Worm (Caenorhabditis elegans): ENCODE data around the gene F18H3.4.

The F18H3.4 gene

DNA sequence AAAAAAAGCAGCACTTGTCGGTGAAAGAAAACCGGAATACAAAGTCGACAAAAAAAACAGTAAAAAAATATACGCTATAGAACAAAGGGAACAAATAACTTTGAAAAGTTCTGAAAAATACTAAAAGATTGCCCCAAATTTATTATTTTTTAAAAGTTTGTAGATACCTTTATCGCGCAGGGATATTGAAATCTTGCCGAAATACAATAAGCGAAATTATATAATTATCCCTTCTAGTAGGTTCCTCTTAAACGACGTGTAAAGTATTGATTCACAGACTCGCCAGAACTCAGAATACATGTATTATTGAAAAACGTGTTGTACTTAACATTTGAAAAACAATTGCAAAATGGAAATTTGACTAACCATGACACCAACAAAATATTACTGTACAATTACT is 14.5 kb upstream of the F18H3.4 start (continued):
- TF ChIP-seq aha-1 (tag) (peak; percentile 92), dve-1 (tag; optimal IDR thresholded peaks at IDR 0.05; ENCODE audit: insufficient read depth) (peak; percentile 95), nhr-10 (tag; optimal IDR thresholded peaks at IDR 0.05) (peak; percentile 62), Y105C5A.15 (GFP tag; IDR thresholded peaks at IDR 0.05) (no peak), spr-1 (tag; optimal IDR thresholded peaks at IDR 0.05) (peak; percentile 82), cey-2 (tag; optimal IDR thresholded peaks at IDR 0.05; ENCODE audit: borderline replicate concordance, insufficient read depth) (no peak), nhr-76 (tag; optimal IDR thresholded peaks at IDR 0.05) (peak; percentile 34), tra-1 (GFP tag; IDR thresholded peaks at IDR 0.05) (peak; percentile 62; the same call in 1 of the 2 replicates), unc-39 (tag; optimal IDR thresholded peaks at IDR 0.05) (no peak), hif-1 (tag; optimal IDR thresholded peaks at IDR 0.05) (peak in 1 of 2 experiments; percentile 42), F26F4.8 (GFP tag; conservative IDR thresholded peaks at IDR 0.05) (no peak), gei-8 (GFP tag; optimal IDR thresholded peaks at IDR 0.05) (no peak), attf-4 (tag; optimal IDR thresholded peaks at IDR 0.05) (no peak), tag-97 (GFP tag; IDR thresholded peaks at IDR 0.05) (no peak), lin-1 (GFP tag; IDR thresholded peaks at IDR 0.05) (0 out of 2 replicates have a peak, but pooled peaks have one; percentile 11), zfp-2 (tag; optimal IDR thresholded peaks at IDR 0.05) (peak; percentile 30), madf-9 (GFP tag; conservative IDR thresholded peaks at IDR 0.05) (peak; percentile 74), T20F7.1 (GFP tag; optimal IDR thresholded peaks at IDR 0.05) (peak; percentile 87), lin-39 (tag; optimal IDR thresholded peaks at IDR 0.05) (no peak), aly-2 (tag; optimal IDR thresholded peaks at IDR 0.05) (no peak), F10B5.3 (tag; optimal IDR thresholded peaks at IDR 0.05) (peak; percentile 94), saeg-2 (GFP tag; IDR thresholded peaks at IDR 0.05) (no peak), nhr-25 (tag; optimal IDR thresholded peaks at IDR 0.05; ENCODE audit: borderline replicate concordance, insufficient read depth) (no peak), ceh-44 (GFP tag; IDR thresholded peaks at IDR 0.05) (no peak), daf-19 (GFP tag; conservative IDR thresholded peaks at IDR 0.05) (no peak), set-16 (GFP tag; IDR thresholded peaks at IDR 0.05) (no peak), R02D3.7 (tag; optimal IDR thresholded peaks at IDR 0.05) (no peak), T26A8.4 (GFP tag; IDR thresholded peaks at IDR 0.05) (peak; percentile 94), vab-7 (GFP tag; IDR thresholded peaks at IDR 0.05) (peak; percentile 46; the same call in 1 of the 2 replicates), daf-12 (tag; optimal IDR thresholded peaks at IDR 0.05) (no peak), ceh-28 (tag; optimal IDR thresholded peaks at IDR 0.05) (peak; percentile 72)

DNA sequence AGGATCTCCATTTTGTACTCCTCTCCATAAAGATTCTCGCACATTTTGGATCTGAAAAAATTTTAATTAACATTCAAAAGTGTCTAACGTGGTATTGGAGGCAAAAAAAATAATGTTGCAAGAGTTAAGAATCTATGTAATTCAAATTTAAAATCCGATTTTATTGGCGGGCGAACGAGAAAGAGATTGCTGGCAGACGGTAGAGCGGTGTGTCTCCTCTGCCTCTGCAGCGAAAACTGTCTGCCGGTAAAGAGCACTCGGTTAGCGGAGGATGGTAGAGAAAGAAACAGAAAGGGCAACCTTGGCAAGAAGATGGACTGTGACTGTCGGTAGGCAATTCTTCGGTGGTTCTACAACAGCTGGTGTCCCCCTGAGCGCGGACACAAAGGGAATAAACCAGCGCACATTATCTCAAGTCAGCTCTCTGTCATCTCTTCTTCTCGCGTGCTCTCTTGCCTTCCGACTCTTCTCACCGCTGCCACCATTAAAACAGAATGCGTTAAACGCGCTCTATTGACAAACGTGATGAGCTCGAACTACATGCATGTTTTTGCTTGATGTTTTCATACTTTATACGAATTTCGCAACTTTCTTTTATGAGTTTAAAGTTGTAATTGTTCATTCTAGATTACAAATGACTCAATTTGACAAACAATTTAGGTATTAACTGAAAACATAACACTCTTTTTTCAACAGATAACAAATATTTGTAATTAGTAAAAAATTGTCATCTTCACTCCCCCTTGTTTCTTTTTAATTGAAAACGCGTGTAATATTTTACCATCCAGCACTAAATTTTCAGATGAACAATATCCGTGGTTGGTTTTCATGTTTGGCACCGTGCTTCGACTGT is 9.8 kb upstream of the F18H3.4 start, which contains the start of the genes cdk-4 and F18H3.1:
cdk-4 (minus strand) TSS at position 51 of the 853 bp plus-strand sequence.
F18H3.1 (plus strand) TSS at position 803 of the 853 bp plus-strand sequence.
- TF ChIP-seq dmd-6 (GFP tag; IDR thresholded peaks at IDR 0.05) (0 out of 2 replicates have a peak, but pooled peaks have one; percentile 15), mes-2 (tag; optimal IDR thresholded peaks at IDR 0.05; ENCODE audit: poor library complexity, severe bottlenecking) (peak; percentile 43), F10B5.3 (tag; optimal IDR thresholded peaks at IDR 0.05) (no peak), nhr-11 (tag; optimal IDR thresholded peaks at IDR 0.05) (peak; percentile 49), lin-1 (GFP tag; IDR thresholded peaks at IDR 0.05) (no peak), Y105C5A.15 (GFP tag; IDR thresholded peaks at IDR 0.05) (no peak), zag-1 (tag; optimal IDR thresholded peaks at IDR 0.05) (no peak), spr-1 (tag; optimal IDR thresholded peaks at IDR 0.05) (no peak), lsy-2 (tag; optimal IDR thresholded peaks at IDR 0.05) (peak in 1 of 2 experiments; percentile 59), pha-4 (GFP tag; IDR thresholded peaks at IDR 0.05) (no peak), pha-4 (tag; optimal IDR thresholded peaks at IDR 0.05) (no peak), pqm-1 (tag; optimal IDR thresholded peaks at IDR 0.05) (peak; percentile 4), arid-1 (GFP tag; conservative IDR thresholded peaks at IDR 0.05) (0 out of 2 replicates have a peak, but pooled peaks have one; percentile 10), mep-1 (tag; optimal IDR thresholded peaks at IDR 0.05) (peak; percentile 30), mxl-3 (GFP tag; optimal IDR thresholded peaks at IDR 0.05) (no peak), unc-62 (GFP tag; optimal IDR thresholded peaks at IDR 0.05 in 1 of 2) (peak in 1 of 2 experiments; percentile 99), unc-62 (tag; optimal IDR thresholded peaks at IDR 0.05) (no peak), daf-12 (tag; optimal IDR thresholded peaks at IDR 0.05) (no peak), mdt-29 (GFP tag; IDR thresholded peaks at IDR 0.05) (no peak), jun-1 (tag; optimal IDR thresholded peaks at IDR 0.05) (no peak), F37D6.2 (tag; optimal IDR thresholded peaks at IDR 0.05) (no peak), hlh-11 (tag; optimal IDR thresholded peaks at IDR 0.05) (peak; percentile 75), lin-29 (GFP tag; IDR thresholded peaks at IDR 0.05) (no peak)
